Fruit fly (Drosophila melanogaster): ENCODE measurements around the gene Mur11Da.

DNA sequence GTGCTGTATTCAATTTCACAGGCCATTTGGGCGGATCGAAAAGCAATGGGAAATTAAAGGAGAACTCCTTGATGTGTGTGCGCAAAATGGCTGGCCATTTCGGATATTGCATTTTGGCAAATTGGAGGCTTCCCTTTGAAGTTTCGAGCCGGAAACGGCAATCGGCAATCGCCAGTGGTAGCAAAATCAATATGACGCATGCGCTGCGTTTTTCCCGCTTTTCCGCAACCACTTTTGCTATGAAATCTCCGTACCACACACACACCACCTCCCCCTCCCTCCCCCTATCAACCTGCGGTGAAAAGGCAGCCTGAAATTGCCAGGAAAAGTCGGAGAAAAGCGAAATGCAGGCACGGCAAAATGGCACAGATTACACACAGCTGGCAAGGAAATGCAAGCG is 45.4 kb upstream of the Mur11Da start:
- TF ChIP-seq spab (GFP tag; optimal IDR thresholded peaks at IDR 0.05) (no peak), ss (GFP tag; optimal IDR thresholded peaks at IDR 0.05) (no peak), topi (GFP tag; optimal IDR thresholded peaks at IDR 0.05) (no peak), achi (GFP tag; optimal IDR thresholded peaks at IDR 0.05) (no peak), OdsH (GFP tag; optimal IDR thresholded peaks at IDR 0.05) (no peak), Ets96B (tag; optimal IDR thresholded peaks at IDR 0.05) (no peak), CG10631 (GFP tag; optimal IDR thresholded peaks at IDR 0.05) (no peak), Lpt (GFP tag; optimal IDR thresholded peaks at IDR 0.05) (no peak), CG1621 (tag; optimal IDR thresholded peaks at IDR 0.05) (no peak), Hr38 (GFP tag; optimal IDR thresholded peaks at IDR 0.05) (no peak), eg (GFP tag; IDR thresholded peaks at IDR 0.05) (no peak), CG8632 (GFP tag; optimal IDR thresholded peaks at IDR 0.05) (no peak), CG6792 (GFP tag; optimal IDR thresholded peaks at IDR 0.05) (no peak), Hr39 (GFP tag; optimal IDR thresholded peaks at IDR 0.05) (no peak)

Measured in whole organism, prepupa.